Fruit fly (Drosophila melanogaster) whole organism, adult: ENCODE results near the gene ymp.

Experiments used
- CG14711 ChIP-seq: fragments of 200-800 bp; sonication (Bioruptor generic); optimal IDR thresholded peaks from 2 replicates; lab custom pipeline; 2018; ENCODE audit warnings: missing biosample characterization, mild to moderate bottlenecking, missing genetic modification characterization, moderate library complexity
- Hr96 ChIP-seq: fragments of 200-800 bp; sonication (Bioruptor generic); optimal IDR thresholded peaks from 2 replicates; lab custom pipeline; 2016; ENCODE audit warnings: missing biosample characterization, missing genetic modification characterization
- pad ChIP-seq: fragments of 200-800 bp; sonication (Bioruptor generic); optimal IDR thresholded peaks from 3 replicates; lab custom pipeline; 2017; ENCODE audit warnings: missing biosample characterization, missing genetic modification characterization, mild to moderate bottlenecking, moderate library complexity, missing genetic modification reagents

dm6 chr3R:25638961-25639360, 30.0 kb upstream of the ymp start:
- TF ChIP-seq CG14711 (tag; lab: Kevin White, UChicago) (peak; percentile 31), pad (GFP tag; lab: Kevin White, UChicago) (no peak), Hr96 (GFP tag; lab: Kevin White, UChicago) (no peak)
